Worm (Caenorhabditis elegans) whole organism, L4/young adult: ENCODE measurements around the gene sdz-21.

Experiments used
- W03F9.2 ChIP-seq: fragments of 150-350 bp; optimal IDR thresholded peaks from 2 replicates; lab custom pipeline; 2014; ENCODE audit warnings: missing biosample characterization, missing genetic modification characterization
- him-1 ChIP-seq: sonication (generic microtip); optimal IDR thresholded peaks from 2 replicates; lab custom pipeline; 2016; ENCODE audit warnings: missing genotype, missing genetic modification reagents, missing genetic modification characterization, missing compliant biosample characterization

DNA sequence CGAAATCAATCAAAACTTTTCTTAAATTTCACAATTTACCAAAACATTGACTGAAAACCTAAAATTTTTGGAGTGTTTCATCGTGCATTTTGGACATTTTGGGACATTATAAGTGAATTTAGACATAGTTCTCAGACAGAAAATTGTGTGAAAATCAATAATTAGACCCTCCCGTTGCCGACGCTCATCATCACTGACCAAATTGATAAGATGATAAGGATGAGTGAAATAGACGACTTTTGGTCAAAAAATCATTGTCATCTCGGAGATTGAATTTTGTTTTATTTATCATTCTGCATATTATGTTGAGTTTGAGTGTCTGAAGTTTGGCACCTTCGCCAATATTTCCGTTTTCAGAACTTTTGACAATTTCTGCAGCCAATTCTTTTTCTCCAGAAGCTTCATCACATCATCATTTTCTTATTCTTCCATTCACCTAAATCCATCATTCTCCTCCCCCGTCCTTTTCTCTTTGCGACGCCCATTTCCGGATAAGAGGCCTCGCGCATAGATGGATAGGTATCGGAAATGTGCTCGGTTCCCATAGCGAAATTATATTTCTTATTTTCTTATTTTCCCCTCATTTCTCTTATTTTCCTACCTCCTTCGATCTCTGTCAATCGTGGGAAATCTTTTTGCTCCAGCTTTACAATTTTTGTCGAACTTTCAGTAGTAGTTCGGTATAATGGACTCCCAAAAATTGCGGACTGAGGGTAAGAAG is 45.1 kb downstream of the sdz-21 start, which contains the start of gene bas-1:
- TF ChIP-seq W03F9.2 (tag; lab: Kevin White, UChicago) (no peak), him-1 (tag; lab: Kevin White, UChicago) (no peak)
